Worm (Caenorhabditis elegans) whole organism, mixed stage, embryonic: ENCODE data around the gene srh-181.
A peak's percentile ranks its signal among the peaks of the same experiment; 100 is the strongest.

Experiments used
- blmp-1 ChIP-seq: fragments of 150-350 bp; optimal IDR thresholded peaks from 2 replicates; lab custom pipeline; 2014; ENCODE audit warnings: missing biosample characterization, missing genetic modification characterization
- ceh-39 ChIP-seq: fragments of 150-350 bp; optimal IDR thresholded peaks from 2 replicates; lab custom pipeline; 2014; ENCODE audit warnings: missing biosample characterization, missing genetic modification characterization
- ceh-43 ChIP-seq: fragments of 200-800 bp; sonication (Bioruptor generic); optimal IDR thresholded peaks from 2 replicates; lab custom pipeline; 2018; ENCODE audit warnings: mild to moderate bottlenecking, missing genetic modification characterization, moderate library complexity, missing compliant biosample characterization
- ceh-83 ChIP-seq: fragments of 200-800 bp; sonication (Bioruptor generic); optimal IDR thresholded peaks from 2 replicates; lab custom pipeline; 2018; ENCODE audit warnings: mild to moderate bottlenecking, missing genetic modification characterization, missing compliant biosample characterization
- cnd-1 ChIP-seq: fragments of 200-800 bp; sonication (Bioruptor generic); optimal IDR thresholded peaks from 2 replicates; lab custom pipeline; 2018; ENCODE audit warnings: mild to moderate bottlenecking, missing genetic modification characterization, missing compliant biosample characterization
- elt-3 ChIP-seq: fragments of 150-350 bp; optimal IDR thresholded peaks from 2 replicates; lab custom pipeline; 2014; ENCODE audit warnings: missing biosample characterization, missing genetic modification characterization
- ham-2 ChIP-seq: fragments of 200-800 bp; sonication (Bioruptor generic); optimal IDR thresholded peaks from 2 replicates; lab custom pipeline; 2018; ENCODE audit warnings: mild to moderate bottlenecking, missing genetic modification characterization, missing compliant biosample characterization
- hlh-1 ChIP-seq: fragments of 150-350 bp; optimal IDR thresholded peaks from 2 replicates; lab custom pipeline; 2014; ENCODE audit warnings: missing biosample characterization, missing genetic modification reagents, missing genetic modification characterization
- mab-5 ChIP-seq: fragments of 150-350 bp; optimal IDR thresholded peaks from 2 replicates; lab custom pipeline; 2014; ENCODE audit warnings: missing biosample characterization, missing genetic modification characterization
- mep-1 ChIP-seq: fragments of 150-350 bp; optimal IDR thresholded peaks from 2 replicates; lab custom pipeline; 2017; ENCODE audit warnings: missing biosample characterization, missing genetic modification reagents, missing genetic modification characterization, inconsistent platforms
- mls-2 ChIP-seq: sonication (generic microtip); optimal IDR thresholded peaks from 2 replicates; lab custom pipeline; 2016; ENCODE audit warnings: mild to moderate bottlenecking, missing genetic modification characterization, moderate library complexity, missing compliant biosample characterization
- nhr-12 ChIP-seq: fragments of 150-350 bp; optimal IDR thresholded peaks from 2 replicates; lab custom pipeline; 2014; ENCODE audit warnings: missing biosample characterization, missing genetic modification characterization
- nhr-2 ChIP-seq: fragments of 150-350 bp; optimal IDR thresholded peaks from 2 replicates; lab custom pipeline; 2014; ENCODE audit warnings: missing biosample characterization, missing genetic modification characterization
- nhr-28 ChIP-seq: fragments of 150-350 bp; optimal IDR thresholded peaks from 2 replicates; lab custom pipeline; 2014; ENCODE audit warnings: missing biosample characterization, missing genetic modification characterization
- pha-4 ChIP-seq: fragments of 150-350 bp; optimal IDR thresholded peaks from 2 replicates; lab custom pipeline; 2018; ENCODE audit warnings: missing biosample characterization, missing genetic modification reagents, missing genetic modification characterization
- sem-2 ChIP-seq: fragments of 200-800 bp; sonication (Bioruptor generic); optimal IDR thresholded peaks from 2 replicates; lab custom pipeline; 2018; ENCODE audit warnings: mild to moderate bottlenecking, missing genetic modification characterization, missing compliant biosample characterization
- snpc-4 ChIP-seq: fragments of 150-350 bp; optimal IDR thresholded peaks from 2 replicates; lab custom pipeline; 2014; ENCODE audit warnings: missing biosample characterization, missing genetic modification characterization
- sptf-1 ChIP-seq: sonication (generic microtip); optimal IDR thresholded peaks from 2 replicates; lab custom pipeline; 2017; ENCODE audit warnings: mild to moderate bottlenecking, missing genetic modification characterization, moderate library complexity, missing compliant biosample characterization
- unc-39 ChIP-seq: fragments of 150-350 bp; optimal IDR thresholded peaks from 2 replicates; lab custom pipeline; 2014; ENCODE audit warnings: missing biosample characterization, missing genetic modification characterization
- unc-62 ChIP-seq: fragments of 150-350 bp; optimal IDR thresholded peaks from 2 replicates; lab custom pipeline; 2014; ENCODE audit warnings: missing biosample characterization, missing genetic modification reagents, missing genetic modification characterization

Gene srh-181

DNA sequence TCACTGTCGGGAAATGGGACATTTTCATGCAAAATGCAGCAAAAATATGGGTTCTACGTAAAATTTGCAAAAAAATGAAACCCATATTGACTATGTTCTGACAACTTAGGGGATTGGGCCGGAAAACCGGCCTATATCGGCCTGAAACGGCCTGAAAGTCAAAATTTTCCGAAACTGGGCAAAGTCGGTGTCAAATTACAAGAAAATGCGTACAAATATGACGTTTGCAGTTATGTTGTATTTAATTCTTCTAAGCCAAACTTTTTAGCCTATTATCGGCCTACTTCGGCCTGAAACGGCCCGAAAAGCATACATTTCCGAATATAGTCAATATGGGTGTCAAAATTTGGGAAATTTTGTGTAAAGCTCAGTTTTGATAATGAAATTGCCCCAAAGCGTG, 37.5 kb downstream of the srh-181 start:
- TF ChIP-seq nhr-12 (tag; lab: Kevin White, UChicago) (no peak), mls-2 (tag; lab: Kevin White, UChicago) (no peak), blmp-1 (tag; lab: Kevin White, UChicago) (no peak), ceh-83 (GFP tag; lab: Kevin White, UChicago) (no peak), unc-39 (tag; lab: Kevin White, UChicago) (peak; percentile 85)

DNA sequence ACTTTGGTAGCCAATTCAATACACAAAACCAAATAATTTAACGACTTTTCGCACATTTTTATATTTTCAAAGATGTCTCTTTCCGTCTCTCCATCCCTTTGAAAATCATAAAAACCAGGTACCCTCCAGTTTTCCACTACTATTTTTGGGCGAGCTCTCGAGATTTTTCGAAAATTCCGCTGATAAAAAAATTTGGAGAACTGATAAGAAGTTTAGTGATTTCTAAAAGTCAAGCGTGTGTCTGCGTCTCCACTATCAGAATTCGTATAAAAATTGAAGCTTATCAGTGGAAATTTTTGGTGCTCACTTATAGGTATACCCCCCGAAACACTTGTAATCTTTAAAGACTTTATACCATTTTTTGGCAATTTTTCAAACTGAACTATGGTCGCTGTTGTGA, 42.2 kb downstream of the srh-181 start, which contains the start of gene hmit-1.1:
TSS of gene hmit-1.1 (plus strand) at position 294 of the 400 bp plus-strand sequence.
- TF ChIP-seq snpc-4 (tag; lab: Kevin White, UChicago) (no peak), mep-1 (tag; lab: Kevin White, UChicago) (no peak), hlh-1 (tag; lab: Kevin White, UChicago) (no peak), sptf-1 (no peak), nhr-28 (tag; lab: Kevin White, UChicago) (no peak), elt-3 (no peak), cnd-1 (no peak), ceh-39 (tag; lab: Kevin White, UChicago) (no peak), mab-5 (tag; lab: Kevin White, UChicago) (no peak), ceh-43 (GFP tag; lab: Kevin White, UChicago) (no peak)
- TF ChIP-seq, all 35 proteins: peak for 0

ce11 chrV:18524460-18524859, 50.1 kb downstream of the srh-181 start, which contains the start of gene hmit-1.2:
TSS of gene hmit-1.2 (plus strand) at chrV:18524760.
- no peak for TF ChIP-seq sptf-1
- no peak for TF ChIP-seq sem-2 (GFP tag; lab: Kevin White, UChicago)
- TF ChIP-seq pha-4 (tag; lab: Kevin White, UChicago) = no peak
- no peak for TF ChIP-seq blmp-1 (tag; lab: Kevin White, UChicago)
- TF ChIP-seq ham-2 (GFP tag; lab: Kevin White, UChicago) = no peak
- TF ChIP-seq nhr-2 (tag; lab: Kevin White, UChicago) = no peak
- no peak for TF ChIP-seq unc-62 (GFP tag; lab: Kevin White, UChicago)
- no peak for TF ChIP-seq nhr-12 (tag; lab: Kevin White, UChicago)
